Worm (Caenorhabditis elegans): ENCODE measurements around the gene F59E12.15.

Gene F59E12.15

ce11 chrII:5628326-5628818 lies at the start of gene F59E12.15:
Gene F59E12.15 (minus strand): TSS chrII:5628376.
- no peak for TF ChIP-seq ztf-18 (tag; optimal IDR thresholded peaks at IDR 0.05)
- TF ChIP-seq unc-62 (GFP tag; optimal IDR thresholded peaks at IDR 0.05): no peak
- no peak for TF ChIP-seq lag-1 (GFP tag; IDR thresholded peaks at IDR 0.05)
- no peak for TF ChIP-seq bed-2 (GFP tag; IDR thresholded peaks at IDR 0.05)
- TF ChIP-seq attf-3 (GFP tag; conservative IDR thresholded peaks at IDR 0.05): no peak
- no peak for TF ChIP-seq gei-17 (GFP tag; optimal IDR thresholded peaks at IDR 0.05)
- TF ChIP-seq attf-5 (GFP tag; optimal IDR thresholded peaks at IDR 0.05): no peak
- TF ChIP-seq madf-3 (GFP tag; IDR thresholded peaks at IDR 0.05): no peak
- no peak for TF ChIP-seq sptf-2 (GFP tag; optimal IDR thresholded peaks at IDR 0.05)
- no peak for TF ChIP-seq C17E4.6 (GFP tag; IDR thresholded peaks at IDR 0.05)
- no peak for TF ChIP-seq snpc-4 (GFP tag; optimal IDR thresholded peaks at IDR 0.05)
- no peak for TF ChIP-seq snpc-4 (tag; optimal IDR thresholded peaks at IDR 0.05)
- TF ChIP-seq D2030.7 (GFP tag; IDR thresholded peaks at IDR 0.05): no peak
- TF ChIP-seq ceh-40 (GFP tag; IDR thresholded peaks at IDR 0.05): no peak

ce11 chrII:5669580-5669979 lies 41.4 kb upstream of the F59E12.15 start, which contains the start of gene C25H3.17:
Gene C25H3.17 (minus strand): TSS chrII:5669680.
- TF ChIP-seq lin-35 (GFP tag; optimal IDR thresholded peaks at IDR 0.05) (no peak), egl-44 (GFP tag; IDR thresholded peaks at IDR 0.05) (no peak), F52B5.7 (tag; optimal IDR thresholded peaks at IDR 0.05) (no peak), rec-8 (tag; optimal IDR thresholded peaks at IDR 0.05) (no peak)

ce11 chrII:5668830-5669229 lies 40.7 kb upstream of the F59E12.15 start, which contains the start of gene C25H3.7:
Gene C25H3.7 (minus strand): TSS chrII:5668930.
- TF ChIP-seq F57A8.1 (GFP tag; optimal IDR thresholded peaks at IDR 0.05): no peak

- peak; percentile 7 for TF ChIP-seq B0261.1 (tag; optimal IDR thresholded peaks at IDR 0.05)
- TF ChIP-seq rpc-1 (optimal IDR thresholded peaks at IDR 0.05): peak; percentile 20
- peak; percentile 62 for TF ChIP-seq rpc-1 (tag; optimal IDR thresholded peaks at IDR 0.05)
- no peak for TF ChIP-seq madf-6 (GFP tag; IDR thresholded peaks at IDR 0.05)
- no peak for TF ChIP-seq mes-4 (tag; optimal IDR thresholded peaks at IDR 0.05)
- TF ChIP-seq F10E7.11 (tag; optimal IDR thresholded peaks at IDR 0.05): no peak
- peak; percentile 69 for TF ChIP-seq tbp1 (GFP tag; optimal IDR thresholded peaks at IDR 0.05)
Observed at ce11 chrII:5667540-5667939, 39.4 kb upstream of the F59E12.15 start.

- TF ChIP-seq him-1 (tag; optimal IDR thresholded peaks at IDR 0.05) (peak; percentile 74), hlh-26 (GFP tag; conservative IDR thresholded peaks at IDR 0.05) (no peak), aptf-3 (GFP tag; IDR thresholded peaks at IDR 0.05) (no peak)
Observed at ce11 chrII:5665991-5666390, 37.8 kb upstream of the F59E12.15 start, which contains the start of gene C25H3.16. Gene C25H3.16 (plus strand): TSS chrII:5666291.

- no peak for TF ChIP-seq ceh-100 (GFP tag; IDR thresholded peaks at IDR 0.05)
- no peak for TF ChIP-seq dpl-1 (GFP tag; optimal IDR thresholded peaks at IDR 0.05)
- no peak for TF ChIP-seq B0261.1 (tag; optimal IDR thresholded peaks at IDR 0.05)
- no peak for TF ChIP-seq D2030.7 (GFP tag; IDR thresholded peaks at IDR 0.05)
- no peak for TF ChIP-seq nfyb-1 (GFP tag; IDR thresholded peaks at IDR 0.05)
- TF ChIP-seq lir-1 (GFP tag; conservative IDR thresholded peaks at IDR 0.05): no peak
- TF ChIP-seq dox-1 (GFP tag; IDR thresholded peaks at IDR 0.05): no peak
Observed at ce11 chrII:5665029-5665428, 36.9 kb upstream of the F59E12.15 start, which contains the start of gene C25H3.15. Gene C25H3.15 (plus strand): TSS chrII:5665329.
